Worm (Caenorhabditis elegans) whole organism, young adult: ENCODE data around the gene C48B4.6.

Experiments
- B0035.1 ChIP-seq: sonication (generic microtip); optimal IDR thresholded peaks from 2 replicates; lab custom pipeline; 2016; ENCODE audit warnings: missing genetic modification characterization, mild to moderate bottlenecking, missing compliant biosample characterization, missing genotype, missing genetic modification reagents
- D2030.7 ChIP-seq: fragments of 200-800 bp; sonication (Bioruptor generic); IDR thresholded peaks from 2 replicates; pipeline ENCODE4 v1.3.6; 2022; ENCODE audit warnings: missing genetic modification reagents, missing genetic modification characterization, missing compliant biosample characterization
- F10E7.11 ChIP-seq: sonication (generic microtip); optimal IDR thresholded peaks from 2 replicates; lab custom pipeline; 2017; ENCODE audit warnings: mild to moderate bottlenecking, missing genetic modification characterization, moderate library complexity, missing compliant biosample characterization
- F23B12.7 ChIP-seq: sonication (generic microtip); optimal IDR thresholded peaks from 2 replicates; lab custom pipeline; 2017; ENCODE audit warnings: missing genetic modification characterization, mild to moderate bottlenecking, missing compliant biosample characterization, antibody characterized with exemption, moderate library complexity; ENCODE audit not compliant: insufficient read depth
- F37B4.10 ChIP-seq: fragments of 200-800 bp; sonication (Bioruptor generic); IDR thresholded peaks from 2 replicates; pipeline ENCODE4 v1.3.6; 2022; ENCODE audit warnings: missing genetic modification characterization, missing compliant biosample characterization
- F49E8.2 ChIP-seq: sonication (generic microtip); optimal IDR thresholded peaks from 3 replicates; lab custom pipeline; 2017; ENCODE audit warnings: missing genetic modification characterization, mild to moderate bottlenecking, missing compliant biosample characterization, antibody characterized with exemption, moderate library complexity; ENCODE audit not compliant: insufficient read depth
- F57C9.4 ChIP-seq: sonication (generic microtip); optimal IDR thresholded peaks from 2 replicates; lab custom pipeline; 2017; ENCODE audit warnings: mild to moderate bottlenecking, missing genetic modification characterization, missing compliant biosample characterization
- T07F8.4 ChIP-seq: sonication (generic microtip); optimal IDR thresholded peaks from 2 replicates; lab custom pipeline; 2016; ENCODE audit warnings: mild to moderate bottlenecking, missing genetic modification characterization, moderate library complexity, missing compliant biosample characterization
- T26A5.8 ChIP-seq: sonication (generic microtip); optimal IDR thresholded peaks from 2 replicates; lab custom pipeline; 2016; ENCODE audit warnings: missing genetic modification characterization, missing compliant biosample characterization
- Y53G8AR.9 ChIP-seq: fragments of 200-800 bp; sonication (Bioruptor generic); conservative IDR thresholded peaks from 2 replicates; pipeline ENCODE4 v1.3.6; 2022; ENCODE audit warnings: missing genetic modification reagents, missing genetic modification characterization, missing compliant biosample characterization
- Y79H2A.3 ChIP-seq: fragments of 200-800 bp; sonication (Bioruptor generic); conservative IDR thresholded peaks from 2 replicates; pipeline ENCODE4 v1.3.6; 2022; ENCODE audit warnings: missing genetic modification reagents, missing genetic modification characterization, missing compliant biosample characterization
- Y95B8A.8 ChIP-seq: fragments of 200-800 bp; sonication (Bioruptor generic); IDR thresholded peaks from 2 replicates; pipeline ENCODE4 v1.3.6; 2022; ENCODE audit warnings: missing genetic modification reagents, missing genetic modification characterization, missing compliant biosample characterization
- aptf-2 ChIP-seq: fragments of 200-800 bp; sonication (Bioruptor generic); conservative IDR thresholded peaks from 2 replicates; pipeline ENCODE4 v1.3.6; 2022; ENCODE audit warnings: missing genetic modification reagents, missing genetic modification characterization, missing compliant biosample characterization
- aptf-3 ChIP-seq: fragments of 200-800 bp; sonication (Bioruptor generic); IDR thresholded peaks from 2 replicates; pipeline ENCODE4 v1.3.6; 2022; ENCODE audit warnings: missing genetic modification characterization, missing compliant biosample characterization
- athp-1 ChIP-seq: sonication (generic microtip); optimal IDR thresholded peaks from 2 replicates; lab custom pipeline; 2017; ENCODE audit warnings: mild to moderate bottlenecking, missing genetic modification characterization, missing compliant biosample characterization
- attf-5 ChIP-seq: fragments of 200-800 bp; sonication (Bioruptor generic); optimal IDR thresholded peaks from 2 replicates; lab custom pipeline; 2018; ENCODE audit warnings: mild to moderate bottlenecking, missing genetic modification characterization, missing compliant biosample characterization
- attf-6 ChIP-seq: fragments of 200-800 bp; sonication (Bioruptor generic); IDR thresholded peaks from 2 replicates; pipeline ENCODE4 v1.3.6; 2022; ENCODE audit warnings: missing genetic modification reagents, missing genetic modification characterization, missing compliant biosample characterization
- bed-1 ChIP-seq: fragments of 200-800 bp; sonication (Bioruptor generic); IDR thresholded peaks from 2 replicates; pipeline ENCODE4 v1.3.6; 2022; ENCODE audit warnings: missing genetic modification reagents, missing genetic modification characterization, missing compliant biosample characterization
- cebp-1 ChIP-seq, 2 experiments: fragments of 200-800 bp in 1 of 2; sonication (Bioruptor generic) in 1 of 2; sonication (generic microtip) in 1 of 2; IDR thresholded peaks in 1 of 2; optimal IDR thresholded peaks in 1 of 2; 2 replicates each; pipeline versions ENCODE4 v1.3.6 to Lab custom; 2017 to 2022; ENCODE audit warnings: missing compliant biosample characterization in 2 of 2, missing genetic modification characterization in 2 of 2, mild to moderate bottlenecking in 1 of 2, missing genetic modification reagents in 1 of 2, moderate library complexity in 1 of 2
- ceh-27 ChIP-seq: fragments of 200-800 bp; sonication (Bioruptor generic); optimal IDR thresholded peaks from 2 replicates; lab custom pipeline; 2018; ENCODE audit warnings: mild to moderate bottlenecking, missing genetic modification characterization, moderate library complexity, missing compliant biosample characterization
- ceh-58 ChIP-seq: fragments of 200-800 bp; sonication (Bioruptor generic); IDR thresholded peaks from 2 replicates; pipeline ENCODE4 v1.3.6; 2022; ENCODE audit warnings: missing genetic modification characterization, missing compliant biosample characterization
- ceh-91 ChIP-seq: fragments of 200-800 bp; sonication (Bioruptor generic); IDR thresholded peaks from 2 replicates; pipeline ENCODE4 v1.3.6; 2022; ENCODE audit warnings: missing genetic modification reagents, missing genetic modification characterization, missing compliant biosample characterization
- dpff-1 ChIP-seq: sonication (generic microtip); optimal IDR thresholded peaks from 2 replicates; lab custom pipeline; 2017; ENCODE audit warnings: mild to moderate bottlenecking, missing genetic modification characterization, missing compliant biosample characterization
- ets-4 ChIP-seq: fragments of 200-800 bp; sonication (Bioruptor generic); optimal IDR thresholded peaks from 2 replicates; lab custom pipeline; 2018; ENCODE audit warnings: mild to moderate bottlenecking, missing genetic modification characterization, missing compliant biosample characterization
- hlh-12 ChIP-seq: sonication (generic microtip); optimal IDR thresholded peaks from 2 replicates; lab custom pipeline; 2016; ENCODE audit warnings: missing genetic modification characterization, missing compliant biosample characterization
- hmg-20 ChIP-seq: fragments of 200-800 bp; sonication (Bioruptor generic); IDR thresholded peaks from 2 replicates; pipeline ENCODE4 v1.3.6; 2022; ENCODE audit warnings: missing genetic modification reagents, missing genetic modification characterization, missing compliant biosample characterization
- hrde-1 ChIP-seq: sonication (generic microtip); optimal IDR thresholded peaks from 2 replicates; lab custom pipeline; 2016; ENCODE audit warnings: missing genetic modification characterization, mild to moderate bottlenecking, missing compliant biosample characterization, moderate library complexity, missing genotype, missing genetic modification reagents, borderline replicate concordance
- let-526 ChIP-seq: fragments of 200-800 bp; sonication (Bioruptor generic); IDR thresholded peaks from 2 replicates; pipeline ENCODE4 v1.3.6; 2022; ENCODE audit warnings: missing genetic modification reagents, missing genetic modification characterization, missing compliant biosample characterization
- let-607 ChIP-seq, 2 experiments: fragments of 200-800 bp in 1 of 2; sonication (Bioruptor generic) in 1 of 2; sonication (generic microtip) in 1 of 2; optimal IDR thresholded peaks; 2 replicates each; lab custom pipeline; 2016 to 2018; ENCODE audit warnings: mild to moderate bottlenecking in 2 of 2, missing compliant biosample characterization in 2 of 2, missing genetic modification characterization in 2 of 2, moderate library complexity in 2 of 2, missing genotype in 1 of 2
- lin-35 ChIP-seq, 3 experiments: fragments of 150-350 bp in 2 of 3; sonication (generic microtip) in 1 of 3; optimal IDR thresholded peaks; 2 replicates each; lab custom pipeline; 2014 to 2018; ENCODE audit warnings: missing biosample characterization in 3 of 3, missing genetic modification characterization in 3 of 3, missing genetic modification reagents in 3 of 3
- lsl-1 ChIP-seq: fragments of 200-800 bp; sonication (Bioruptor generic); optimal IDR thresholded peaks from 2 replicates; lab custom pipeline; 2018; ENCODE audit warnings: mild to moderate bottlenecking, missing genetic modification characterization, moderate library complexity, missing compliant biosample characterization
- lsy-27 ChIP-seq: sonication (generic microtip); optimal IDR thresholded peaks from 2 replicates; lab custom pipeline; 2017; ENCODE audit warnings: missing genetic modification characterization, mild to moderate bottlenecking, missing compliant biosample characterization, antibody characterized with exemption, missing genotype, borderline replicate concordance; ENCODE audit not compliant: insufficient read depth
- madf-10 ChIP-seq: sonication (generic microtip); optimal IDR thresholded peaks from 2 replicates; lab custom pipeline; 2016; ENCODE audit warnings: mild to moderate bottlenecking, missing genetic modification characterization, missing compliant biosample characterization
- madf-3 ChIP-seq: fragments of 200-800 bp; sonication (Bioruptor generic); IDR thresholded peaks from 2 replicates; pipeline ENCODE4 v1.3.6; 2022; ENCODE audit warnings: missing genetic modification reagents, missing genetic modification characterization, missing compliant biosample characterization
- mel-28 ChIP-seq: sonication (generic microtip); optimal IDR thresholded peaks from 2 replicates; lab custom pipeline; 2016; ENCODE audit warnings: borderline replicate concordance, mild to moderate bottlenecking, missing genetic modification characterization, missing compliant biosample characterization
- nhr-120 ChIP-seq: fragments of 200-800 bp; sonication (Bioruptor generic); IDR thresholded peaks from 2 replicates; pipeline ENCODE4 v1.3.6; 2022; ENCODE audit warnings: missing genetic modification characterization, missing compliant biosample characterization
- nhr-90 ChIP-seq: sonication (generic microtip); optimal IDR thresholded peaks from 2 replicates; lab custom pipeline; 2016; ENCODE audit warnings: missing genotype, mild to moderate bottlenecking, missing genetic modification characterization, missing compliant biosample characterization
- pbrm-1 ChIP-seq: fragments of 200-800 bp; sonication (Bioruptor generic); IDR thresholded peaks from 2 replicates; pipeline ENCODE4 v1.3.6; 2022; ENCODE audit warnings: missing genetic modification reagents, missing genetic modification characterization, missing compliant biosample characterization
- rpc-1 ChIP-seq, 2 experiments: fragments of 150-350 bp in 1 of 2; sonication (generic microtip) in 1 of 2; optimal IDR thresholded peaks; 2 replicates each; lab custom pipeline; 2014 to 2018; ENCODE audit warnings: missing biosample characterization in 1 of 2, missing genetic modification characterization in 1 of 2, missing genetic modification reagents in 1 of 2, missing genotype in 1 of 2
- ztf-18 ChIP-seq: sonication (generic microtip); optimal IDR thresholded peaks from 2 replicates; lab custom pipeline; 2016; ENCODE audit warnings: missing genotype, mild to moderate bottlenecking, missing genetic modification characterization, missing compliant biosample characterization
- ztf-22 ChIP-seq: fragments of 200-800 bp; sonication (Bioruptor generic); optimal IDR thresholded peaks from 2 replicates; lab custom pipeline; 2018; ENCODE audit warnings: mild to moderate bottlenecking, missing genetic modification characterization, moderate library complexity, missing compliant biosample characterization
- ztf-26 ChIP-seq: sonication (generic microtip); optimal IDR thresholded peaks from 2 replicates; lab custom pipeline; 2017; ENCODE audit warnings: missing genetic modification characterization, missing compliant biosample characterization
- ztf-3 ChIP-seq: fragments of 200-800 bp; sonication (Bioruptor generic); optimal IDR thresholded peaks from 2 replicates; lab custom pipeline; 2018; ENCODE audit warnings: mild to moderate bottlenecking, missing genetic modification characterization, missing compliant biosample characterization

C48B4.6 gene

ce11 chrIII:9523581-9523980 lies 34.8 kb downstream of the C48B4.6 start, which contains the start of gene mrps-23 (continued):
- no peak for TF ChIP-seq ceh-27 (GFP tag; lab: Kevin White, UChicago)
- TF ChIP-seq F23B12.7 (tag; lab: Kevin White, UChicago), result peak; percentile 33
- no peak for TF ChIP-seq ztf-26 (tag; lab: Kevin White, UChicago)
- TF ChIP-seq ztf-22 (GFP tag; lab: Kevin White, UChicago), result no peak
- TF ChIP-seq Y95B8A.8 (GFP tag; lab: Robert Waterston, UW), result no peak
- TF ChIP-seq ztf-18 (tag; lab: Kevin White, UChicago), result peak; percentile 43
- no peak for TF ChIP-seq T07F8.4
- TF ChIP-seq Y79H2A.3 (GFP tag; lab: Robert Waterston, UW), result no peak
- TF ChIP-seq madf-3 (GFP tag; lab: Robert Waterston, UW), result 0 out of 2 replicates have a peak, but pooled peaks have one; percentile 25
- no peak for TF ChIP-seq D2030.7
- TF ChIP-seq ztf-3, result no peak
- TF ChIP-seq rpc-1 (optimal IDR thresholded peaks at IDR 0.05; lab: Kevin White, UChicago), result no peak
- TF ChIP-seq rpc-1 (tag; optimal IDR thresholded peaks at IDR 0.05; lab: Kevin White, UChicago), result no peak
- TF ChIP-seq F57C9.4 (tag; lab: Kevin White, UChicago), result no peak
- no peak for TF ChIP-seq aptf-2 (GFP tag; lab: Robert Waterston, UW)
- TF ChIP-seq F49E8.2 (tag; lab: Kevin White, UChicago), result no peak
- 0 out of 2 replicates have a peak, but pooled peaks have one; percentile 8 for TF ChIP-seq Y53G8AR.9
- TF ChIP-seq pbrm-1 (GFP tag; lab: Robert Waterston, UW), result 0 out of 2 replicates have a peak, but pooled peaks have one; percentile 11
- no peak for TF ChIP-seq T26A5.8 (tag; lab: Kevin White, UChicago)
- TF ChIP-seq ets-4 (GFP tag; lab: Kevin White, UChicago), result no peak

ce11 chrIII:9521410-9522090 lies 36.8 kb downstream of the C48B4.6 start, which contains the start of the genes clu-1 and prp-40:
Gene clu-1 (minus strand): TSS chrIII:9521460.
Gene prp-40 (plus strand): TSS chrIII:9522075.
- TF ChIP-seq pbrm-1 (GFP tag; lab: Robert Waterston, UW), result peak; percentile 87
- no peak for TF ChIP-seq cebp-1 (GFP tag; IDR thresholded peaks at IDR 0.05; lab: Robert Waterston, UW)
- peak; percentile 78 for TF ChIP-seq cebp-1 (tag; optimal IDR thresholded peaks at IDR 0.05; lab: Kevin White, UChicago)
- no peak for TF ChIP-seq ceh-58 (GFP tag; lab: Robert Waterston, UW)
- TF ChIP-seq madf-10 (tag; lab: Kevin White, UChicago), result peak; percentile 23
- no peak for TF ChIP-seq nhr-90 (tag; lab: Kevin White, UChicago)
- peak; percentile 98 for TF ChIP-seq ztf-18 (tag; lab: Kevin White, UChicago)
- no peak for TF ChIP-seq lsy-27 (tag; lab: Kevin White, UChicago)
- TF ChIP-seq let-526 (GFP tag; lab: Robert Waterston, UW), result no peak
- TF ChIP-seq F37B4.10 (GFP tag; lab: Robert Waterston, UW), result no peak
- no peak for TF ChIP-seq aptf-3 (GFP tag; lab: Robert Waterston, UW)
- TF ChIP-seq athp-1, result peak; percentile 5
- TF ChIP-seq attf-5 (GFP tag; lab: Kevin White, UChicago), result peak; percentile 94
- TF ChIP-seq nhr-120 (GFP tag; lab: Robert Waterston, UW), result no peak
- no peak for TF ChIP-seq dpff-1 (tag; lab: Kevin White, UChicago)
- no peak for TF ChIP-seq T26A5.8 (tag; lab: Kevin White, UChicago)
- TF ChIP-seq ztf-3, result no peak
- TF ChIP-seq B0035.1 (tag; lab: Kevin White, UChicago), result no peak
- TF ChIP-seq bed-1 (GFP tag; lab: Robert Waterston, UW), result no peak
- no peak for TF ChIP-seq aptf-2 (GFP tag; lab: Robert Waterston, UW)
- no peak for TF ChIP-seq F10E7.11 (tag; lab: Kevin White, UChicago)
- no peak for TF ChIP-seq attf-6 (GFP tag; lab: Robert Waterston, UW)
- peak; percentile 64; the same call in 1 of the 2 replicates for TF ChIP-seq hmg-20 (GFP tag; lab: Robert Waterston, UW)
- TF ChIP-seq hlh-12 (tag; lab: Kevin White, UChicago), result no peak
- TF ChIP-seq hrde-1 (tag; lab: Kevin White, UChicago), result no peak
- TF ChIP-seq lin-35 (GFP tag; optimal IDR thresholded peaks at IDR 0.05; lab: Kevin White, UChicago), result peak in 2 of 3 experiments; percentile 28 to 83
- TF ChIP-seq let-607 (tag; optimal IDR thresholded peaks at IDR 0.05; lab: Kevin White, UChicago), result peak in 1 of 2 experiments; percentile 54
- peak; percentile 67 for TF ChIP-seq ceh-91 (GFP tag; lab: Robert Waterston, UW)
- TF ChIP-seq mel-28 (tag; lab: Kevin White, UChicago), result no peak
- peak; percentile 40 for TF ChIP-seq ztf-26 (tag; lab: Kevin White, UChicago)
- TF ChIP-seq T07F8.4, result no peak
- peak; percentile 72 for TF ChIP-seq lsl-1 (GFP tag; lab: Kevin White, UChicago)
